Worm (Caenorhabditis elegans) whole organism, mixed stage, embryonic: Measurements from ENCODE around the gene F25E5.1.

Experiments
- drap-1 ChIP-seq: fragments of 200-800 bp; sonication (Bioruptor generic); optimal IDR thresholded peaks from 3 replicates; lab custom pipeline; 2018; ENCODE audit warnings: mild to moderate bottlenecking, missing genetic modification characterization, missing compliant biosample characterization
- mab-5 ChIP-seq: fragments of 150-350 bp; optimal IDR thresholded peaks from 2 replicates; lab custom pipeline; 2014; ENCODE audit warnings: missing biosample characterization, missing genetic modification characterization
- nhr-12 ChIP-seq: fragments of 150-350 bp; optimal IDR thresholded peaks from 2 replicates; lab custom pipeline; 2014; ENCODE audit warnings: missing biosample characterization, missing genetic modification characterization

DNA sequence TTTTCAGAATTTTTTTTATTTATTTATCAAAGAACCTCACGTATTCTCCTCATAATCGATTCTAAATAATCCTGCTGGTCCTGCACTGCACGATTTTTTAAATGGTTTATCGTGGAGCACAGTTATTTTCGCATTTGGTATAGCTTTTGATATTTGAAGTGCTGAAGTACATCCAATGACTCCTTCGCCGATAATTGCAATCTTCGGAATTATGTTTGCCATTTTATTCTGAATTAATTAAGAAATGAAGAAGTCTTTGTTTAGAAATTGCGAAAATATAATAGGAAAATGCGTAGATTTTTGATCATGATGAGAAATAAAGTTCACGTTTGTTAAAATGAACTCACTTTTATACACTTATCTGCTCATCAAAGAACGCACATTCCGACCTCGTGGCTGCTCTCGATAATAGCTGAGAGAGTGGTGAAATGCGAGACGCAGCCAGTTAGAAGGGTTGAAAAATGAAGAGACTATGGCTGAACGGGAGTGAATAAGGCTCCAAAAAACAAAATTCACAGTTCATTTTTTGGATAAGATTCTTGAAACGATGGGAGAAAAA, 30.8 kb upstream of the F25E5.1 start:
- no peak for TF ChIP-seq mab-5 (tag; lab: Kevin White, UChicago)
- no peak for TF ChIP-seq drap-1 (GFP tag; lab: Kevin White, UChicago)
- no peak for TF ChIP-seq nhr-12
